Fruit fly (Drosophila melanogaster) whole organism, embryonic: ENCODE measurements around the gene CG32767.

Experiments used
- Asciz ChIP-seq: fragments of 200-800 bp; sonication (Bioruptor generic); optimal IDR thresholded peaks from 2 replicates; lab custom pipeline; 2017; ENCODE audit warnings: missing biosample characterization, mild to moderate bottlenecking, missing genetic modification characterization, missing genetic modification reagents
- B-H1 ChIP-seq: fragments of 200-800 bp; sonication (Bioruptor generic); IDR thresholded peaks from 3 replicates; pipeline ENCODE4 v1.3.6; 2022; ENCODE audit warnings: missing biosample characterization, missing genetic modification characterization
- Bteb2 ChIP-seq: fragments of 200-800 bp; sonication (Bioruptor generic); optimal IDR thresholded peaks from 2 replicates; lab custom pipeline; 2016; ENCODE audit warnings: missing biosample characterization, missing genetic modification characterization
- CG10543 ChIP-seq: fragments of 200-800 bp; sonication (Bioruptor generic); optimal IDR thresholded peaks from 3 replicates; lab custom pipeline; 2017; ENCODE audit warnings: missing biosample characterization, mild to moderate bottlenecking, missing genetic modification characterization, moderate library complexity
- CG11247 ChIP-seq: fragments of 200-800 bp; sonication (Bioruptor generic); IDR thresholded peaks from 2 replicates; pipeline ENCODE4 v1.3.6; 2022; ENCODE audit warnings: missing biosample characterization, missing genetic modification characterization
- CG1233 ChIP-seq: fragments of 200-800 bp; sonication (Bioruptor generic); optimal IDR thresholded peaks from 4 replicates; lab custom pipeline; 2018; ENCODE audit warnings: missing biosample characterization, mild to moderate bottlenecking, missing genetic modification characterization
- CG13894 ChIP-seq: fragments of 200-800 bp; sonication (Bioruptor generic); optimal IDR thresholded peaks from 3 replicates; lab custom pipeline; 2018; ENCODE audit warnings: missing biosample characterization, mild to moderate bottlenecking, missing genetic modification characterization, moderate library complexity
- CG14667 ChIP-seq: fragments of 200-800 bp; sonication (Bioruptor generic); IDR thresholded peaks from 2 replicates; pipeline ENCODE4 v1.3.6; 2022; ENCODE audit warnings: missing biosample characterization, missing genetic modification characterization
- CG1603 ChIP-seq: fragments of 200-800 bp; sonication (Bioruptor generic); optimal IDR thresholded peaks from 2 replicates; lab custom pipeline; 2019; ENCODE audit warnings: missing biosample characterization, mild to moderate bottlenecking, missing genetic modification characterization, moderate library complexity
- CG16813 ChIP-seq: fragments of 200-800 bp; sonication (Bioruptor generic); IDR thresholded peaks from 3 replicates; pipeline ENCODE4 v1.3.6; 2022; ENCODE audit warnings: missing biosample characterization, missing genetic modification characterization; ENCODE audit not compliant: partially characterized antibody
- CG17186 ChIP-seq: fragments of 200-800 bp; sonication (Bioruptor generic); optimal IDR thresholded peaks from 3 replicates; lab custom pipeline; 2017; ENCODE audit warnings: missing biosample characterization, missing genetic modification reagents, missing genetic modification characterization
- CG17359 ChIP-seq: fragments of 200-800 bp; sonication (Bioruptor generic); optimal IDR thresholded peaks from 3 replicates; lab custom pipeline; 2018; ENCODE audit warnings: missing biosample characterization, mild to moderate bottlenecking, missing genetic modification characterization, moderate library complexity
- CG3847 ChIP-seq: fragments of 200-800 bp; sonication (Bioruptor generic); IDR thresholded peaks from 2 replicates; pipeline ENCODE4 v1.3.6; 2022; ENCODE audit warnings: missing biosample characterization, missing genetic modification characterization
- CG43689 ChIP-seq: fragments of 200-800 bp; sonication (Bioruptor generic); IDR thresholded peaks from 2 replicates; pipeline ENCODE4 v1.3.6; 2022; ENCODE audit warnings: missing biosample characterization, missing genetic modification characterization
- CG6272 ChIP-seq: fragments of 200-800 bp; sonication (Bioruptor generic); IDR thresholded peaks from 2 replicates; pipeline ENCODE4 v1.3.6; 2022; ENCODE audit warnings: missing biosample characterization, missing genetic modification characterization
- CG7357 ChIP-seq: fragments of 200-800 bp; sonication (Bioruptor generic); IDR thresholded peaks from 3 replicates; pipeline ENCODE4 v1.3.6; 2022; ENCODE audit warnings: missing biosample characterization, missing genetic modification characterization
- CG7372 ChIP-seq: fragments of 200-800 bp; sonication (Bioruptor generic); IDR thresholded peaks from 2 replicates; pipeline ENCODE4 v1.3.6; 2022; ENCODE audit warnings: missing biosample characterization, missing genetic modification characterization
- CG7556 ChIP-seq: fragments of 200-800 bp; sonication (Bioruptor generic); optimal IDR thresholded peaks from 2 replicates; lab custom pipeline; 2017; ENCODE audit warnings: missing biosample characterization, mild to moderate bottlenecking, missing genetic modification characterization
- CG8388 ChIP-seq: fragments of 200-800 bp; sonication (Bioruptor generic); optimal IDR thresholded peaks from 2 replicates; lab custom pipeline; 2019; ENCODE audit warnings: missing biosample characterization, mild to moderate bottlenecking, missing genetic modification characterization, moderate library complexity
- D ChIP-seq, 2 experiments: fragments of 200-800 bp in 1 of 2; fragments of >200 bp in 1 of 2; sonication (Bioruptor generic) in 1 of 2; optimal IDR thresholded peaks; 2 replicates in 1 of 2; 3 replicates in 1 of 2; lab custom pipeline; 2017; ENCODE audit warnings: mild to moderate bottlenecking in 1 of 2, missing biosample characterization in 1 of 2, missing genetic modification characterization in 1 of 2, missing genetic modification reagents in 1 of 2
- Dp ChIP-seq: fragments of 200-800 bp; sonication (Bioruptor generic); optimal IDR thresholded peaks from 2 replicates; lab custom pipeline; 2018; ENCODE audit warnings: missing biosample characterization, mild to moderate bottlenecking, missing genetic modification characterization, moderate library complexity
- Dref ChIP-seq: fragments of 200-800 bp; sonication (Bioruptor generic); IDR thresholded peaks from 2 replicates; pipeline ENCODE4 v1.3.6; 2022; ENCODE audit warnings: missing biosample characterization, missing genetic modification characterization
- ERR ChIP-seq: fragments of 200-800 bp; sonication (Bioruptor generic); optimal IDR thresholded peaks from 2 replicates; lab custom pipeline; 2016; ENCODE audit warnings: missing biosample characterization, missing genetic modification characterization
- Elba2 ChIP-seq: fragments of 200-800 bp; sonication (Bioruptor generic); optimal IDR thresholded peaks from 3 replicates; lab custom pipeline; 2016; ENCODE audit warnings: missing biosample characterization, missing genetic modification characterization
- Jarid2 ChIP-seq: fragments of 200-800 bp; sonication (Bioruptor generic); optimal IDR thresholded peaks from 3 replicates; lab custom pipeline; 2017; ENCODE audit warnings: mild to moderate bottlenecking, missing biosample characterization, missing genetic modification reagents, missing genetic modification characterization
- Scr ChIP-seq: fragments of 200-800 bp; sonication (Bioruptor generic); IDR thresholded peaks from 2 replicates; pipeline ENCODE4 v1.3.6; 2022; ENCODE audit warnings: missing biosample characterization, missing genetic modification characterization; ENCODE audit not compliant: partially characterized antibody
- Side ChIP-seq: fragments of 200-800 bp; sonication (Bioruptor generic); optimal IDR thresholded peaks from 2 replicates; lab custom pipeline; 2016; ENCODE audit warnings: missing biosample characterization, missing genetic modification characterization
- Taf1 ChIP-seq: fragments of 200-800 bp; sonication (Bioruptor generic); IDR thresholded peaks from 2 replicates; pipeline ENCODE4 v1.3.6; 2022; ENCODE audit warnings: missing biosample characterization, missing genetic modification characterization
- Vsx1 ChIP-seq: fragments of 200-800 bp; sonication (Bioruptor generic); optimal IDR thresholded peaks from 2 replicates; lab custom pipeline; 2017; ENCODE audit warnings: missing biosample characterization, mild to moderate bottlenecking, missing genetic modification characterization, missing genetic modification reagents
- abd-A ChIP-seq: fragments of 200-800 bp; sonication (Bioruptor generic); optimal IDR thresholded peaks from 3 replicates; lab custom pipeline; 2019; ENCODE audit warnings: missing biosample characterization, mild to moderate bottlenecking, missing genetic modification characterization, moderate library complexity
- bsh ChIP-seq, 2 experiments: fragments of 200-800 bp; sonication (Bioruptor generic); optimal IDR thresholded peaks; 2 replicates each; lab custom pipeline; 2017 to 2018; ENCODE audit warnings: mild to moderate bottlenecking in 2 of 2, missing biosample characterization in 2 of 2, missing genetic modification characterization in 2 of 2, moderate library complexity in 1 of 2
- caup ChIP-seq: fragments of 200-800 bp; sonication (Bioruptor generic); optimal IDR thresholded peaks from 3 replicates; lab custom pipeline; 2017; ENCODE audit warnings: missing biosample characterization, mild to moderate bottlenecking, missing genetic modification characterization, moderate library complexity; ENCODE audit not compliant: severe bottlenecking
- chn ChIP-seq: fragments of 200-800 bp; sonication (Bioruptor generic); optimal IDR thresholded peaks from 2 replicates; lab custom pipeline; 2016; ENCODE audit warnings: missing biosample characterization, missing genetic modification characterization
- crc ChIP-seq: fragments of 200-800 bp; sonication (Bioruptor generic); optimal IDR thresholded peaks from 2 replicates; lab custom pipeline; 2016; ENCODE audit warnings: missing biosample characterization, missing genetic modification characterization
- dimm ChIP-seq: fragments of 200-800 bp; sonication (Bioruptor generic); IDR thresholded peaks from 2 replicates; pipeline ENCODE4 v1.3.6; 2022; ENCODE audit warnings: missing biosample characterization, missing genetic modification characterization
- gcm2 ChIP-seq: fragments of 200-800 bp; sonication (Bioruptor generic); optimal IDR thresholded peaks from 2 replicates; lab custom pipeline; 2016; ENCODE audit warnings: missing biosample characterization, missing genetic modification characterization
- kay ChIP-seq: fragments of 200-800 bp; sonication (Bioruptor generic); optimal IDR thresholded peaks from 2 replicates; lab custom pipeline; 2016; ENCODE audit warnings: missing biosample characterization, missing genetic modification characterization
- onecut ChIP-seq: fragments of 200-800 bp; sonication (Bioruptor generic); IDR thresholded peaks from 2 replicates; pipeline ENCODE4 v1.3.6; 2022; ENCODE audit warnings: missing biosample characterization, missing genetic modification characterization
- repo ChIP-seq: fragments of 200-800 bp; sonication (Bioruptor generic); optimal IDR thresholded peaks from 2 replicates; lab custom pipeline; 2016; ENCODE audit warnings: missing biosample characterization, missing genetic modification characterization
- ro ChIP-seq: fragments of 200-800 bp; sonication (Bioruptor generic); IDR thresholded peaks from 2 replicates; pipeline ENCODE4 v1.3.6; 2022; ENCODE audit warnings: missing biosample characterization, missing genetic modification characterization
- sc ChIP-seq, 3 experiments: fragments of >200 bp in 2 of 3; fragments of 200-800 bp in 1 of 3; sonication (Bioruptor generic) in 1 of 3; optimal IDR thresholded peaks; 2 replicates in 2 of 3; 3 replicates in 1 of 3; lab custom pipeline; 2017; ENCODE audit warnings: mild to moderate bottlenecking in 1 of 3, missing biosample characterization in 1 of 3, missing genetic modification characterization in 1 of 3, missing genetic modification reagents in 1 of 3
- sna ChIP-seq: fragments of 200-800 bp; sonication (Bioruptor generic); IDR thresholded peaks from 2 replicates; pipeline ENCODE4 v1.3.6; 2022; ENCODE audit warnings: missing biosample characterization, missing genetic modification characterization; ENCODE audit not compliant: partially characterized antibody
- vnd ChIP-seq: fragments of 200-800 bp; sonication (Bioruptor generic); IDR thresholded peaks from 3 replicates; pipeline ENCODE4 v1.3.6; 2022; ENCODE audit warnings: missing biosample characterization, missing genetic modification characterization; ENCODE audit not compliant: partially characterized antibody
- wor ChIP-seq: fragments of 200-800 bp; sonication (Bioruptor generic); IDR thresholded peaks from 2 replicates; pipeline ENCODE4 v1.3.6; 2022; ENCODE audit warnings: missing biosample characterization, missing genetic modification characterization
- zen ChIP-seq: fragments of 200-800 bp; sonication (Bioruptor generic); optimal IDR thresholded peaks from 3 replicates; lab custom pipeline; 2018; ENCODE audit warnings: missing biosample characterization, mild to moderate bottlenecking, missing genetic modification characterization, moderate library complexity
- zf30C ChIP-seq: fragments of 200-800 bp; sonication (Bioruptor generic); optimal IDR thresholded peaks from 3 replicates; lab custom pipeline; 2018; ENCODE audit warnings: missing biosample characterization, mild to moderate bottlenecking, missing genetic modification characterization

CG32767 gene

dm6 chrX:5041525-5042454 is 42.8 kb downstream of the CG32767 start (continued):
- TF ChIP-seq kay (GFP tag; lab: Kevin White, UChicago) (peak; percentile 24), dimm (GFP tag; lab: Robert Waterston, UW) (peak; percentile 52; the same call in 1 of the 2 replicates), bsh (GFP tag; optimal IDR thresholded peaks at IDR 0.05; lab: Kevin White, UChicago) (peak in 1 of 2 experiments; percentile 56), zen (tag; lab: Kevin White, UChicago) (no peak), Taf1 (peak; percentile 40; the same call in 1 of the 2 replicates), zf30C (GFP tag; lab: Kevin White, UChicago) (no peak), CG8388 (GFP tag; lab: Kevin White, UChicago) (peak; percentile 36), sna (GFP tag; lab: Robert Waterston, UW) (no peak), CG17186 (no peak), CG7372 (GFP tag; lab: Robert Waterston, UW) (peak; percentile 80), CG17359 (peak; percentile 60), Jarid2 (GFP tag; lab: Kevin White, UChicago) (peak; percentile 23), wor (peak; percentile 43), Bteb2 (GFP tag; lab: Kevin White, UChicago) (peak; percentile 28), Elba2 (GFP tag; lab: Kevin White, UChicago) (no peak), chn (GFP tag; lab: Kevin White, UChicago) (no peak), Dref (GFP tag; lab: Robert Waterston, UW) (no peak), Scr (no peak), CG10543 (no peak), CG13894 (tag; lab: Kevin White, UChicago) (peak; percentile 15), CG7357 (GFP tag; lab: Robert Waterston, UW) (peak; percentile 70), CG43689 (GFP tag; lab: Robert Waterston, UW) (0 out of 2 replicates have a peak, but pooled peaks have one; percentile 9), Dp (no peak), CG11247 (GFP tag; lab: Robert Waterston, UW) (no peak), CG7556 (GFP tag; lab: Kevin White, UChicago) (peak; percentile 55), CG3847 (GFP tag; lab: Robert Waterston, UW) (peak; percentile 73), ERR (GFP tag; lab: Kevin White, UChicago) (no peak), abd-A (tag; lab: Kevin White, UChicago) (no peak), B-H1 (peak; percentile 56), Asciz (no peak), crc (GFP tag; lab: Kevin White, UChicago) (peak; percentile 2), CG6272 (peak; percentile 63), sc (optimal IDR thresholded peaks at IDR 0.05; lab: Kevin White, UChicago) (no peak), sc (GFP tag; optimal IDR thresholded peaks at IDR 0.05; lab: Kevin White, UChicago) (no peak), repo (GFP tag; lab: Kevin White, UChicago) (no peak), CG1603 (tag; lab: Kevin White, UChicago) (peak; percentile 17), CG14667 (GFP tag; lab: Robert Waterston, UW) (peak; percentile 65), vnd (GFP tag; lab: Robert Waterston, UW) (no peak), CG1233 (GFP tag; lab: Kevin White, UChicago) (peak; percentile 41), Vsx1 (GFP tag; lab: Kevin White, UChicago) (peak; percentile 13), Side (GFP tag; lab: Kevin White, UChicago) (peak; percentile 10), D (optimal IDR thresholded peaks at IDR 0.05; lab: Kevin White, UChicago) (no peak), D (GFP tag; optimal IDR thresholded peaks at IDR 0.05; lab: Kevin White, UChicago) (no peak), ro (GFP tag; lab: Robert Waterston, UW) (peak; percentile 33; the same call in 1 of the 2 replicates), gcm2 (GFP tag; lab: Kevin White, UChicago) (no peak), CG16813 (GFP tag; lab: Robert Waterston, UW) (no peak), onecut (GFP tag; lab: Robert Waterston, UW) (peak; percentile 37; the same call in 1 of the 2 replicates), caup (peak; percentile 45)
